Fruit fly (Drosophila melanogaster) whole organism, embryonic: ENCODE measurements around the gene cbt.

ENCODE experiments used
- ATbp ChIP-seq: fragments of 200-800 bp; sonication (Bioruptor generic); optimal IDR thresholded peaks from 2 replicates; lab custom pipeline; 2017; ENCODE audit warnings: missing biosample characterization, mild to moderate bottlenecking, missing genetic modification characterization, missing genetic modification reagents
- CG10366 ChIP-seq: fragments of 200-800 bp; sonication (Bioruptor generic); IDR thresholded peaks from 2 replicates; pipeline ENCODE4 v1.3.6; 2022; ENCODE audit warnings: missing biosample characterization, missing genetic modification characterization
- CG11093 ChIP-seq: fragments of 200-800 bp; sonication (Bioruptor generic); IDR thresholded peaks from 3 replicates; pipeline ENCODE4 v1.3.6; 2022; ENCODE audit warnings: missing biosample characterization, missing genetic modification characterization
- CG11247 ChIP-seq: fragments of 200-800 bp; sonication (Bioruptor generic); IDR thresholded peaks from 2 replicates; pipeline ENCODE4 v1.3.6; 2022; ENCODE audit warnings: missing biosample characterization, missing genetic modification characterization
- CG11398 ChIP-seq: fragments of 200-800 bp; sonication (Bioruptor generic); optimal IDR thresholded peaks from 2 replicates; lab custom pipeline; 2016; ENCODE audit warnings: missing biosample characterization, missing genetic modification characterization
- CG11723 ChIP-seq: fragments of 200-800 bp; sonication (Bioruptor generic); optimal IDR thresholded peaks from 2 replicates; lab custom pipeline; 2017; ENCODE audit warnings: missing biosample characterization, mild to moderate bottlenecking, missing genetic modification characterization
- CG12391 ChIP-seq: fragments of 200-800 bp; sonication (Bioruptor generic); optimal IDR thresholded peaks from 3 replicates; lab custom pipeline; 2018; ENCODE audit warnings: missing biosample characterization, mild to moderate bottlenecking, missing genetic modification characterization, moderate library complexity
- CG12659 ChIP-seq: fragments of 200-800 bp; sonication (Bioruptor generic); optimal IDR thresholded peaks from 3 replicates; lab custom pipeline; 2017; ENCODE audit warnings: mild to moderate bottlenecking, missing biosample characterization, missing genetic modification reagents, missing genetic modification characterization
- CG16779 ChIP-seq: fragments of 200-800 bp; sonication (Bioruptor generic); IDR thresholded peaks from 2 replicates; pipeline ENCODE4 v1.3.6; 2022; ENCODE audit warnings: missing biosample characterization, missing genetic modification characterization
- CG17361 ChIP-seq: fragments of 200-800 bp; sonication (Bioruptor generic); IDR thresholded peaks from 3 replicates; pipeline ENCODE4 v1.3.6; 2022; ENCODE audit warnings: missing biosample characterization, missing genetic modification characterization
- CG2116 ChIP-seq: fragments of 200-800 bp; sonication (Bioruptor generic); optimal IDR thresholded peaks from 3 replicates; lab custom pipeline; 2018; ENCODE audit warnings: missing biosample characterization, mild to moderate bottlenecking, missing genetic modification characterization
- CG2678 ChIP-seq: fragments of 200-800 bp; sonication (Bioruptor generic); optimal IDR thresholded peaks from 3 replicates; lab custom pipeline; 2019; ENCODE audit warnings: missing biosample characterization, mild to moderate bottlenecking, missing genetic modification characterization, moderate library complexity
- CG3163 ChIP-seq: fragments of 200-800 bp; sonication (Bioruptor generic); optimal IDR thresholded peaks from 3 replicates; lab custom pipeline; 2016; ENCODE audit warnings: missing biosample characterization, missing genetic modification characterization
- CG3726 ChIP-seq: fragments of 200-800 bp; sonication (Bioruptor generic); IDR thresholded peaks from 3 replicates; pipeline ENCODE4, ENCODE4 v1.3.6; 2022; ENCODE audit warnings: missing biosample characterization, missing genetic modification characterization
- CG4820 ChIP-seq: fragments of 200-800 bp; sonication (Bioruptor generic); optimal IDR thresholded peaks from 3 replicates; lab custom pipeline; 2016; ENCODE audit warnings: missing biosample characterization, missing genetic modification characterization
- CG5180 ChIP-seq: fragments of 200-800 bp; sonication (Bioruptor generic); optimal IDR thresholded peaks from 3 replicates; lab custom pipeline; 2017; ENCODE audit warnings: missing biosample characterization, missing genetic modification characterization, mild to moderate bottlenecking, moderate library complexity, missing genetic modification reagents
- CG6765 ChIP-seq: fragments of 200-800 bp; sonication (Bioruptor generic); optimal IDR thresholded peaks from 3 replicates; lab custom pipeline; 2017; ENCODE audit warnings: missing biosample characterization, mild to moderate bottlenecking, missing genetic modification characterization
- CG8359 ChIP-seq: fragments of 200-800 bp; sonication (Bioruptor generic); optimal IDR thresholded peaks from 2 replicates; lab custom pipeline; 2017; ENCODE audit warnings: missing biosample characterization, mild to moderate bottlenecking, missing genetic modification characterization, borderline replicate concordance
- CG9215 ChIP-seq: fragments of 200-800 bp; sonication (Bioruptor generic); IDR thresholded peaks from 2 replicates; pipeline ENCODE4 v1.3.6; 2022; ENCODE audit warnings: missing biosample characterization, missing genetic modification characterization
- D19A ChIP-seq: fragments of 200-800 bp; optimal IDR thresholded peaks from 3 replicates; lab custom pipeline; 2019; ENCODE audit warnings: missing biosample characterization, mild to moderate bottlenecking, missing genetic modification characterization, moderate library complexity
- Dek ChIP-seq: fragments of 200-800 bp; sonication (Bioruptor generic); optimal IDR thresholded peaks from 3 replicates; lab custom pipeline; 2019; ENCODE audit warnings: missing biosample characterization, mild to moderate bottlenecking, missing genetic modification characterization, moderate library complexity
- Fer2 ChIP-seq: fragments of 200-800 bp; sonication (Bioruptor generic); optimal IDR thresholded peaks from 2 replicates; lab custom pipeline; 2018; ENCODE audit warnings: missing biosample characterization, mild to moderate bottlenecking, missing genetic modification characterization, moderate library complexity
- HLH3B ChIP-seq: fragments of 200-800 bp; sonication (Bioruptor generic); IDR thresholded peaks from 2 replicates; pipeline ENCODE4 v1.3.6; 2022; ENCODE audit warnings: missing biosample characterization, missing genetic modification characterization
- Hr3 ChIP-seq: fragments of 200-800 bp; sonication (Bioruptor generic); optimal IDR thresholded peaks from 3 replicates; lab custom pipeline; 2016; ENCODE audit warnings: missing biosample characterization, missing genetic modification characterization
- Oaz ChIP-seq: fragments of 200-800 bp; sonication (Bioruptor generic); IDR thresholded peaks from 2 replicates; pipeline ENCODE4 v1.3.6; 2022; ENCODE audit warnings: missing biosample characterization, missing genetic modification characterization
- Oli ChIP-seq: fragments of 200-800 bp; sonication (Bioruptor generic); optimal IDR thresholded peaks from 2 replicates; lab custom pipeline; 2018; ENCODE audit warnings: missing biosample characterization, mild to moderate bottlenecking, missing genetic modification characterization, moderate library complexity
- Ssrp ChIP-seq: fragments of 200-800 bp; sonication (Bioruptor generic); optimal IDR thresholded peaks from 2 replicates; lab custom pipeline; 2018; ENCODE audit warnings: missing biosample characterization, mild to moderate bottlenecking, missing genetic modification characterization, moderate library complexity
- bab2 ChIP-seq: fragments of 200-800 bp; sonication (Bioruptor generic); optimal IDR thresholded peaks from 2 replicates; lab custom pipeline; 2016; ENCODE audit warnings: missing biosample characterization, missing genetic modification characterization
- chif ChIP-seq, 2 experiments: fragments of 200-800 bp; sonication (Bioruptor generic); optimal IDR thresholded peaks; 3 replicates each; lab custom pipeline; 2016; ENCODE audit warnings: missing biosample characterization in 2 of 2, missing genetic modification characterization in 2 of 2
- fru ChIP-seq: fragments of >200 bp; optimal IDR thresholded peaks from 2 replicates; lab custom pipeline; 2017
- gcm ChIP-seq: fragments of 200-800 bp; sonication (Bioruptor generic); optimal IDR thresholded peaks from 2 replicates; lab custom pipeline; 2019; ENCODE audit warnings: missing biosample characterization, mild to moderate bottlenecking, missing genetic modification characterization, moderate library complexity
- jing ChIP-seq: fragments of 200-800 bp; sonication (Bioruptor generic); optimal IDR thresholded peaks from 2 replicates; lab custom pipeline; 2018; ENCODE audit warnings: missing biosample characterization, mild to moderate bottlenecking, missing genetic modification characterization
- knrl ChIP-seq: fragments of 200-800 bp; sonication (Bioruptor generic); IDR thresholded peaks from 3 replicates; pipeline ENCODE4 v1.3.6; 2022; ENCODE audit warnings: missing biosample characterization, missing genetic modification characterization; ENCODE audit not compliant: partially characterized antibody
- mld ChIP-seq: fragments of 200-800 bp; sonication (Bioruptor generic); IDR thresholded peaks from 3 replicates; pipeline ENCODE4 v1.3.6; 2022; ENCODE audit warnings: missing biosample characterization, missing genetic modification characterization; ENCODE audit not compliant: partially characterized antibody
- nmo ChIP-seq: fragments of 200-800 bp; sonication (Bioruptor generic); optimal IDR thresholded peaks from 2 replicates; lab custom pipeline; 2018; ENCODE audit warnings: missing biosample characterization, mild to moderate bottlenecking, missing genetic modification characterization, moderate library complexity
- org-1 ChIP-seq: fragments of 200-800 bp; sonication (Bioruptor generic); optimal IDR thresholded peaks from 2 replicates; lab custom pipeline; 2017; ENCODE audit warnings: missing biosample characterization, missing genetic modification characterization
- pnt ChIP-seq: fragments of 200-800 bp; sonication (Bioruptor generic); optimal IDR thresholded peaks from 3 replicates; lab custom pipeline; 2016; ENCODE audit warnings: missing biosample characterization, missing genetic modification characterization
- psq ChIP-seq: fragments of 200-800 bp; sonication (Bioruptor generic); optimal IDR thresholded peaks from 2 replicates; lab custom pipeline; 2017; ENCODE audit warnings: missing biosample characterization, missing genetic modification characterization
- repo ChIP-seq: fragments of 200-800 bp; sonication (Bioruptor generic); optimal IDR thresholded peaks from 2 replicates; lab custom pipeline; 2016; ENCODE audit warnings: missing biosample characterization, missing genetic modification characterization
- sens-2 ChIP-seq: fragments of 200-800 bp; sonication (Bioruptor generic); IDR thresholded peaks from 2 replicates; pipeline ENCODE4 v1.3.6; 2022; ENCODE audit warnings: missing biosample characterization, missing genetic modification characterization
- ssp ChIP-seq: fragments of 200-800 bp; sonication (Bioruptor generic); IDR thresholded peaks from 2 replicates; pipeline ENCODE4 v1.3.6; 2022; ENCODE audit warnings: missing biosample characterization, missing genetic modification characterization
- trem ChIP-seq: fragments of 200-800 bp; optimal IDR thresholded peaks from 3 replicates; lab custom pipeline; 2019; ENCODE audit warnings: missing biosample characterization, mild to moderate bottlenecking, missing genetic modification characterization, moderate library complexity

Gene cbt

dm6 chr2L:522752-523151 is 43.3 kb upstream of the cbt start (continued):
- TF ChIP-seq HLH3B (GFP tag; lab: Robert Waterston, UW) (peak; percentile 48; the same call in 1 of the 2 replicates), gcm (peak; percentile 33), CG2678 (tag; lab: Kevin White, UChicago) (peak; percentile 58), CG11723 (GFP tag; lab: Kevin White, UChicago) (peak; percentile 3), CG3726 (GFP tag; lab: Robert Waterston, UW) (peak; percentile 42; the same call in 1 of the 3 replicates), CG9215 (GFP tag; lab: Robert Waterston, UW) (0 out of 2 replicates have a peak, but pooled peaks have one; percentile 31), CG11247 (GFP tag; lab: Robert Waterston, UW) (peak; percentile 50; the same call in 1 of the 2 replicates), pnt (GFP tag; lab: Kevin White, UChicago) (peak; percentile 10), Fer2 (tag; lab: Kevin White, UChicago) (no peak), bab2 (peak; percentile 31), D19A (tag; lab: Kevin White, UChicago) (peak; percentile 28), Hr3 (peak; percentile 50), fru (no peak), nmo (GFP tag; lab: Kevin White, UChicago) (peak; percentile 74), CG12659 (GFP tag; lab: Kevin White, UChicago) (peak; percentile 28), CG4820 (GFP tag; lab: Kevin White, UChicago) (peak; percentile 60), sens-2 (GFP tag; lab: Robert Waterston, UW) (0 out of 2 replicates have a peak, but pooled peaks have one; percentile 9), mld (GFP tag; lab: Robert Waterston, UW) (no peak), Oaz (GFP tag; lab: Robert Waterston, UW) (0 out of 2 replicates have a peak, but pooled peaks have one; percentile 15), org-1 (GFP tag; lab: Kevin White, UChicago) (peak; percentile 22), jing (GFP tag; lab: Kevin White, UChicago) (peak; percentile 29), chif (GFP tag; optimal IDR thresholded peaks at IDR 0.05; lab: Kevin White, UChicago) (peak in 1 of 2 experiments; percentile 6), CG11398 (GFP tag; lab: Kevin White, UChicago) (no peak), ATbp (GFP tag; lab: Kevin White, UChicago) (peak; percentile 25), repo (GFP tag; lab: Kevin White, UChicago) (no peak), CG6765 (GFP tag; lab: Kevin White, UChicago) (no peak), CG16779 (GFP tag; lab: Robert Waterston, UW) (no peak), CG5180 (GFP tag; lab: Kevin White, UChicago) (no peak), CG10366 (peak; percentile 37; the same call in 1 of the 2 replicates), CG12391 (tag; lab: Kevin White, UChicago) (peak; percentile 58), CG8359 (GFP tag; lab: Kevin White, UChicago) (peak; percentile 45), CG3163 (GFP tag; lab: Kevin White, UChicago) (no peak), Ssrp (tag; lab: Kevin White, UChicago) (peak; percentile 65), ssp (GFP tag; lab: Robert Waterston, UW) (0 out of 2 replicates have a peak, but pooled peaks have one; percentile 29), Dek (tag; lab: Kevin White, UChicago) (no peak), CG11093 (GFP tag; lab: Robert Waterston, UW) (peak; percentile 35; the same call in 1 of the 3 replicates), trem (peak; percentile 20), CG2116 (GFP tag; lab: Kevin White, UChicago) (peak; percentile 2), knrl (GFP tag; lab: Robert Waterston, UW) (no peak), Oli (tag; lab: Kevin White, UChicago) (peak; percentile 58), CG17361 (GFP tag; lab: Robert Waterston, UW) (peak; percentile 48; the same call in 2 of the 3 replicates), psq (GFP tag; lab: Kevin White, UChicago) (no peak)
